Worm (Caenorhabditis elegans): ENCODE measurements around the gene K10C2.14.

ce11 chrX:6468499-6468898 is 28.1 kb upstream of the K10C2.14 start, which contains the start of gene C15B12.9:
- TF ChIP-seq aly-2 (tag; optimal IDR thresholded peaks at IDR 0.05) (no peak), xbp-1 (tag; optimal IDR thresholded peaks at IDR 0.05) (no peak), nhr-19 (GFP tag; conservative IDR thresholded peaks at IDR 0.05) (no peak), rnt-1 (tag; optimal IDR thresholded peaks at IDR 0.05) (no peak), tbx-2 (tag; optimal IDR thresholded peaks at IDR 0.05) (no peak), grh-1 (GFP tag; IDR thresholded peaks at IDR 0.05) (no peak), sox-4 (tag; optimal IDR thresholded peaks at IDR 0.05) (no peak), pax-3 (tag; optimal IDR thresholded peaks at IDR 0.05) (no peak), mdl-1 (tag; optimal IDR thresholded peaks at IDR 0.05) (no peak), nhr-237 (tag; optimal IDR thresholded peaks at IDR 0.05) (no peak), nhr-76 (tag; optimal IDR thresholded peaks at IDR 0.05) (no peak), skn-1 (tag; optimal IDR thresholded peaks at IDR 0.05) (no peak), mep-1 (tag; optimal IDR thresholded peaks at IDR 0.05) (no peak), fkh-10 (GFP tag; optimal IDR thresholded peaks at IDR 0.05) (no peak)
